Fruit fly (Drosophila melanogaster) whole organism, embryonic: ENCODE data around the gene heix.
A peak's percentile ranks its signal among the peaks of the same experiment; 100 is the strongest.

Source experiments
- B-H2 ChIP-seq: fragments of 200-800 bp; sonication (Bioruptor generic); optimal IDR thresholded peaks from 2 replicates; lab custom pipeline; 2018; ENCODE audit warnings: missing biosample characterization, mild to moderate bottlenecking, missing genetic modification characterization
- CG10959 ChIP-seq: fragments of 200-800 bp; sonication (Bioruptor generic); IDR thresholded peaks from 2 replicates; pipeline ENCODE4 v1.3.6; 2022; ENCODE audit warnings: missing biosample characterization, missing genetic modification characterization
- CG11696 ChIP-seq: fragments of 200-800 bp; sonication (Bioruptor generic); IDR thresholded peaks from 2 replicates; pipeline ENCODE4 v1.3.6; 2022; ENCODE audit warnings: missing biosample characterization, missing genetic modification characterization
- CG12299 ChIP-seq: fragments of 200-800 bp; sonication (Bioruptor generic); optimal IDR thresholded peaks from 2 replicates; lab custom pipeline; 2018; ENCODE audit warnings: missing biosample characterization, mild to moderate bottlenecking, missing genetic modification characterization
- CG14014 ChIP-seq: fragments of 200-800 bp; sonication (Bioruptor generic); IDR thresholded peaks from 2 replicates; pipeline ENCODE4 v1.3.6; 2022; ENCODE audit warnings: missing biosample characterization, missing genetic modification characterization
- CG14710 ChIP-seq: fragments of 200-800 bp; sonication (Bioruptor generic); optimal IDR thresholded peaks from 3 replicates; lab custom pipeline; 2019; ENCODE audit warnings: missing biosample characterization, mild to moderate bottlenecking, missing genetic modification characterization, moderate library complexity
- CG16779 ChIP-seq: fragments of 200-800 bp; sonication (Bioruptor generic); IDR thresholded peaks from 2 replicates; pipeline ENCODE4 v1.3.6; 2022; ENCODE audit warnings: missing biosample characterization, missing genetic modification characterization
- CG2712 ChIP-seq: fragments of 200-800 bp; optimal IDR thresholded peaks from 3 replicates; lab custom pipeline; 2019; ENCODE audit warnings: missing biosample characterization, mild to moderate bottlenecking, missing genetic modification characterization, moderate library complexity
- CG31441 ChIP-seq: fragments of 200-800 bp; sonication (Bioruptor generic); IDR thresholded peaks from 2 replicates; pipeline ENCODE4 v1.3.6; 2022; ENCODE audit warnings: missing biosample characterization, missing genetic modification characterization
- CG34224 ChIP-seq: fragments of 200-800 bp; sonication (Bioruptor generic); IDR thresholded peaks from 3 replicates; pipeline ENCODE4 v1.3.6; 2022; ENCODE audit warnings: missing biosample characterization, missing genetic modification characterization; ENCODE audit not compliant: partially characterized antibody
- CG34422 ChIP-seq: fragments of 200-800 bp; sonication (Bioruptor generic); IDR thresholded peaks from 3 replicates; pipeline ENCODE4 v1.3.6; 2022; ENCODE audit warnings: missing biosample characterization, missing genetic modification characterization
- CG3838 ChIP-seq: fragments of 200-800 bp; sonication (Bioruptor generic); optimal IDR thresholded peaks from 3 replicates; lab custom pipeline; 2016; ENCODE audit warnings: missing biosample characterization, missing genetic modification characterization
- CG4360 ChIP-seq: fragments of 200-800 bp; sonication (Bioruptor generic); IDR thresholded peaks from 2 replicates; pipeline ENCODE4 v1.3.6; 2022; ENCODE audit warnings: missing biosample characterization, missing genetic modification characterization
- CG4404 ChIP-seq: fragments of 200-800 bp; sonication (Bioruptor generic); IDR thresholded peaks from 2 replicates; pipeline ENCODE4 v1.3.6; 2022; ENCODE audit warnings: missing biosample characterization, missing genetic modification characterization
- CG6175 ChIP-seq: fragments of 200-800 bp; sonication (Bioruptor generic); IDR thresholded peaks from 3 replicates; pipeline ENCODE4 v1.3.6; 2022; ENCODE audit warnings: missing biosample characterization, missing genetic modification characterization
- CG6654 ChIP-seq: fragments of 200-800 bp; sonication (Bioruptor generic); optimal IDR thresholded peaks from 2 replicates; lab custom pipeline; 2017; ENCODE audit warnings: missing biosample characterization, mild to moderate bottlenecking, missing genetic modification characterization
- CG6689 ChIP-seq: fragments of 200-800 bp; sonication (Bioruptor generic); IDR thresholded peaks from 2 replicates; pipeline ENCODE4 v1.3.6; 2022; ENCODE audit warnings: missing biosample characterization, missing genetic modification characterization
- CG7556 ChIP-seq: fragments of 200-800 bp; sonication (Bioruptor generic); optimal IDR thresholded peaks from 2 replicates; lab custom pipeline; 2017; ENCODE audit warnings: missing biosample characterization, mild to moderate bottlenecking, missing genetic modification characterization
- CG7786 ChIP-seq: fragments of 200-800 bp; sonication (Bioruptor generic); optimal IDR thresholded peaks from 2 replicates; lab custom pipeline; 2016; ENCODE audit warnings: missing biosample characterization, missing genetic modification characterization
- CG7987 ChIP-seq: fragments of 200-800 bp; sonication (Bioruptor generic); optimal IDR thresholded peaks from 2 replicates; lab custom pipeline; 2018; ENCODE audit warnings: missing biosample characterization, mild to moderate bottlenecking, missing genetic modification characterization, moderate library complexity
- CG8281 ChIP-seq: fragments of 200-800 bp; sonication (Bioruptor generic); optimal IDR thresholded peaks from 2 replicates; lab custom pipeline; 2018; ENCODE audit warnings: missing biosample characterization, mild to moderate bottlenecking, missing genetic modification characterization, moderate library complexity
- CG9817 ChIP-seq: fragments of 200-800 bp; sonication (Bioruptor generic); optimal IDR thresholded peaks from 2 replicates; lab custom pipeline; 2018; ENCODE audit warnings: missing biosample characterization, mild to moderate bottlenecking, missing genetic modification characterization, moderate library complexity
- CHES-1-like ChIP-seq: fragments of 200-800 bp; sonication (Bioruptor generic); optimal IDR thresholded peaks from 2 replicates; lab custom pipeline; 2016; ENCODE audit warnings: missing biosample characterization, missing genetic modification characterization
- D ChIP-seq, 2 experiments: fragments of 200-800 bp in 1 of 2; fragments of >200 bp in 1 of 2; sonication (Bioruptor generic) in 1 of 2; optimal IDR thresholded peaks; 2 replicates in 1 of 2; 3 replicates in 1 of 2; lab custom pipeline; 2017; ENCODE audit warnings: mild to moderate bottlenecking in 1 of 2, missing biosample characterization in 1 of 2, missing genetic modification characterization in 1 of 2, missing genetic modification reagents in 1 of 2
- Dad ChIP-seq: fragments of 200-800 bp; sonication (Bioruptor generic); optimal IDR thresholded peaks from 3 replicates; lab custom pipeline; 2016; ENCODE audit warnings: missing biosample characterization, missing genetic modification characterization
- Dp ChIP-seq: fragments of 200-800 bp; sonication (Bioruptor generic); optimal IDR thresholded peaks from 2 replicates; lab custom pipeline; 2018; ENCODE audit warnings: missing biosample characterization, mild to moderate bottlenecking, missing genetic modification characterization, moderate library complexity
- Gsc ChIP-seq: fragments of 200-800 bp; sonication (Bioruptor generic); IDR thresholded peaks from 2 replicates; pipeline ENCODE4 v1.3.6; 2022; ENCODE audit warnings: missing biosample characterization, missing genetic modification characterization
- Lhr ChIP-seq: fragments of 200-800 bp; sonication (Bioruptor generic); optimal IDR thresholded peaks from 3 replicates; lab custom pipeline; 2017; ENCODE audit warnings: mild to moderate bottlenecking, missing biosample characterization, missing genetic modification reagents, missing genetic modification characterization
- MBD-R2 ChIP-seq: fragments of 200-800 bp; sonication (Bioruptor generic); IDR thresholded peaks from 2 replicates; pipeline ENCODE4 v1.3.6; 2022; ENCODE audit warnings: missing biosample characterization, missing genetic modification characterization
- Myb ChIP-seq: fragments of 200-800 bp; sonication (Bioruptor generic); optimal IDR thresholded peaks from 2 replicates; lab custom pipeline; 2016; ENCODE audit warnings: missing biosample characterization, missing genetic modification characterization
- Rx ChIP-seq: fragments of 200-800 bp; sonication (Bioruptor generic); IDR thresholded peaks from 2 replicates; pipeline ENCODE4 v1.3.6; 2022; ENCODE audit warnings: missing biosample characterization, missing genetic modification characterization
- YL-1 ChIP-seq: fragments of 200-800 bp; sonication (Bioruptor generic); optimal IDR thresholded peaks from 3 replicates; lab custom pipeline; 2017; ENCODE audit warnings: missing biosample characterization, mild to moderate bottlenecking, missing genetic modification characterization
- amos ChIP-seq: fragments of 200-800 bp; sonication (Bioruptor generic); IDR thresholded peaks from 2 replicates; pipeline ENCODE4 v1.3.6; 2022; ENCODE audit warnings: missing biosample characterization, missing genetic modification characterization; ENCODE audit not compliant: partially characterized antibody
- ara ChIP-seq: fragments of 200-800 bp; sonication (Bioruptor generic); IDR thresholded peaks from 2 replicates; pipeline ENCODE4 v1.3.6; 2022; ENCODE audit warnings: missing biosample characterization, missing genetic modification characterization
- ase ChIP-seq: fragments of 200-800 bp; sonication (Bioruptor generic); IDR thresholded peaks from 3 replicates; pipeline ENCODE4 v1.3.6; 2022; ENCODE audit warnings: missing biosample characterization, missing genetic modification characterization
- ci ChIP-seq: fragments of 200-800 bp; sonication (Bioruptor generic); IDR thresholded peaks from 3 replicates; pipeline ENCODE4 v1.3.6; 2022; ENCODE audit warnings: missing biosample characterization, missing genetic modification characterization
- dati ChIP-seq: fragments of 200-800 bp; sonication (Bioruptor generic); IDR thresholded peaks from 2 replicates; pipeline ENCODE4 v1.3.6; 2022; ENCODE audit warnings: missing biosample characterization, missing genetic modification characterization
- dimm ChIP-seq: fragments of 200-800 bp; sonication (Bioruptor generic); IDR thresholded peaks from 2 replicates; pipeline ENCODE4 v1.3.6; 2022; ENCODE audit warnings: missing biosample characterization, missing genetic modification characterization
- ems ChIP-seq: fragments of 200-800 bp; sonication (Bioruptor generic); optimal IDR thresholded peaks from 3 replicates; lab custom pipeline; 2016; ENCODE audit warnings: missing biosample characterization, missing genetic modification characterization
- eve ChIP-seq, 2 experiments: fragments of >200 bp; optimal IDR thresholded peaks; 2 replicates each; lab custom pipeline; 2017; ENCODE audit warnings: missing biosample characterization in 2 of 2, missing genetic modification characterization in 2 of 2
- onecut ChIP-seq: fragments of 200-800 bp; sonication (Bioruptor generic); IDR thresholded peaks from 2 replicates; pipeline ENCODE4 v1.3.6; 2022; ENCODE audit warnings: missing biosample characterization, missing genetic modification characterization
- peb ChIP-seq: fragments of 200-800 bp; sonication (Bioruptor generic); IDR thresholded peaks from 2 replicates; pipeline ENCODE4 v1.3.6; 2022; ENCODE audit warnings: missing biosample characterization, missing genetic modification characterization
- pho ChIP-seq: fragments of 200-800 bp; sonication (Bioruptor generic); optimal IDR thresholded peaks from 2 replicates; lab custom pipeline; 2016; ENCODE audit warnings: missing biosample characterization, missing genetic modification characterization
- rib ChIP-seq: fragments of 200-800 bp; sonication (Bioruptor generic); IDR thresholded peaks from 2 replicates; pipeline ENCODE4 v1.3.6; 2022; ENCODE audit warnings: missing biosample characterization, missing genetic modification characterization
- row ChIP-seq: fragments of 200-800 bp; sonication (Bioruptor generic); IDR thresholded peaks from 3 replicates; pipeline ENCODE4 v1.3.6; 2022; ENCODE audit warnings: missing biosample characterization, missing genetic modification characterization
- sisA ChIP-seq: fragments of 200-800 bp; sonication (Bioruptor generic); IDR thresholded peaks from 2 replicates; pipeline ENCODE4 v1.3.6; 2022; ENCODE audit warnings: missing biosample characterization, missing genetic modification characterization
- slou ChIP-seq: fragments of 200-800 bp; sonication (Bioruptor generic); optimal IDR thresholded peaks from 3 replicates; lab custom pipeline; 2016; ENCODE audit warnings: missing biosample characterization, missing genetic modification characterization
- slp2 ChIP-seq: fragments of 200-800 bp; sonication (Bioruptor generic); optimal IDR thresholded peaks from 2 replicates; lab custom pipeline; 2016; ENCODE audit warnings: missing biosample characterization, missing genetic modification characterization
- sob ChIP-seq: fragments of 200-800 bp; sonication (Bioruptor generic); IDR thresholded peaks from 2 replicates; pipeline ENCODE4 v1.3.6; 2022; ENCODE audit warnings: missing biosample characterization, missing genetic modification characterization
- vfl ChIP-seq: fragments of 200-800 bp; sonication (Bioruptor generic); optimal IDR thresholded peaks from 2 replicates; lab custom pipeline; 2016; ENCODE audit warnings: missing biosample characterization, missing genetic modification characterization

Gene heix

dm6 chr2L:16307026-16307703 lies 7.5 kb upstream of the heix start, which contains the start of the genes CG5861 and Syx5 (continued):
- TF ChIP-seq vfl (GFP tag; lab: Kevin White, UChicago) (no peak), eve (GFP tag; optimal IDR thresholded peaks at IDR 0.05; lab: Kevin White, UChicago) (no peak), ara (no peak), CG8281 (tag; lab: Kevin White, UChicago) (no peak), sob (peak; percentile 68; the same call in 1 of the 2 replicates), CG9817 (tag; lab: Kevin White, UChicago) (peak; percentile 59), CHES-1-like (GFP tag; lab: Kevin White, UChicago) (no peak), CG7987 (GFP tag; lab: Kevin White, UChicago) (peak; percentile 17), CG14014 (GFP tag; lab: Robert Waterston, UW) (peak; percentile 16; the same call in 1 of the 2 replicates), CG14710 (peak; percentile 78), peb (GFP tag; lab: Robert Waterston, UW) (no peak), CG4360 (GFP tag; lab: Robert Waterston, UW) (no peak), slp2 (GFP tag; lab: Kevin White, UChicago) (no peak), CG12299 (peak; percentile 38), Lhr (no peak), CG10959 (no peak), sisA (GFP tag; lab: Robert Waterston, UW) (peak; percentile 46), ems (GFP tag; lab: Kevin White, UChicago) (no peak), ci (GFP tag; lab: Robert Waterston, UW) (no peak), onecut (GFP tag; lab: Robert Waterston, UW) (no peak), CG6175 (GFP tag; lab: Robert Waterston, UW) (no peak)
- TF ChIP-seq, all 482 proteins: peak for 229

- TF ChIP-seq ase (GFP tag; lab: Robert Waterston, UW): no peak
- no peak for TF ChIP-seq slou (GFP tag; lab: Kevin White, UChicago)
- no peak for TF ChIP-seq CG34224 (GFP tag; lab: Robert Waterston, UW)
- TF ChIP-seq CG31441 (GFP tag; lab: Robert Waterston, UW): no peak; the same call in none of the 2 replicates
- TF ChIP-seq row: peak; percentile 78
- peak; percentile 65 for TF ChIP-seq MBD-R2 (GFP tag; lab: Robert Waterston, UW)
- no peak for TF ChIP-seq Dad
- peak; percentile 68 for TF ChIP-seq CG2712 (tag; lab: Kevin White, UChicago)
- peak; percentile 12 for TF ChIP-seq pho (GFP tag; lab: Kevin White, UChicago)
- 0 out of 3 replicates have a peak, but pooled peaks have one; percentile 11 for TF ChIP-seq CG34422
- TF ChIP-seq CG3838 (GFP tag; lab: Kevin White, UChicago): no peak
- no peak for TF ChIP-seq CG11696
- no peak for TF ChIP-seq dimm (GFP tag; lab: Robert Waterston, UW)
- TF ChIP-seq CG7786 (GFP tag; lab: Kevin White, UChicago): no peak
- TF ChIP-seq CG6689 (GFP tag; lab: Robert Waterston, UW): no peak
- no peak for TF ChIP-seq rib
- TF ChIP-seq Gsc (GFP tag; lab: Robert Waterston, UW): no peak
- no peak for TF ChIP-seq dati (GFP tag; lab: Robert Waterston, UW)
- TF ChIP-seq Myb (GFP tag; lab: Kevin White, UChicago): peak; percentile 61
- peak; percentile 72 for TF ChIP-seq YL-1
- peak; percentile 62 for TF ChIP-seq B-H2 (GFP tag; lab: Kevin White, UChicago)
- no peak for TF ChIP-seq D (optimal IDR thresholded peaks at IDR 0.05; lab: Kevin White, UChicago)
- TF ChIP-seq D (GFP tag; optimal IDR thresholded peaks at IDR 0.05; lab: Kevin White, UChicago): no peak
- peak; percentile 13 for TF ChIP-seq Dp (GFP tag; lab: Kevin White, UChicago)
- TF ChIP-seq slp2 (GFP tag; lab: Kevin White, UChicago): no peak
- TF ChIP-seq CG6654: no peak
- no peak for TF ChIP-seq CG4404
- no peak; the same call in 1 of the 2 replicates for TF ChIP-seq amos (GFP tag; lab: Robert Waterston, UW)
- TF ChIP-seq Rx: no peak
- TF ChIP-seq CG16779: no peak
- TF ChIP-seq CG7556 (GFP tag; lab: Kevin White, UChicago): peak; percentile 30
Measured at dm6 chr2L:16302773-16303279, 3.2 kb upstream of the heix start, which contains the start of gene GMF. GMF (minus strand) TSS chr2L:16302954.
